Worm (Caenorhabditis elegans): ENCODE measurements around the gene tofu-6.
A peak's percentile ranks its signal among the peaks of the same experiment; 100 is the strongest.

Gene tofu-6

ce11 chrII:5388786-5389421 lies 32.1 kb upstream of the tofu-6 start, which contains the start of gene rsp-4:
Gene rsp-4 (minus strand): TSS chrII:5388836.
- no peak for TF ChIP-seq elt-1 (tag; optimal IDR thresholded peaks at IDR 0.05; ENCODE audit: borderline replicate concordance, insufficient read depth)
- TF ChIP-seq mab-5 (tag; optimal IDR thresholded peaks at IDR 0.05): no peak
- no peak for TF ChIP-seq bed-3 (GFP tag; optimal IDR thresholded peaks at IDR 0.05)
- no peak for TF ChIP-seq zip-8 (tag; optimal IDR thresholded peaks at IDR 0.05)
- TF ChIP-seq sptf-1 (tag; optimal IDR thresholded peaks at IDR 0.05): no peak
- no peak for TF ChIP-seq M03D4.4 (tag; optimal IDR thresholded peaks at IDR 0.05)
- no peak for TF ChIP-seq ceh-43 (GFP tag; optimal IDR thresholded peaks at IDR 0.05)
- no peak for TF ChIP-seq unc-120 (tag; optimal IDR thresholded peaks at IDR 0.05; ENCODE audit: poor library complexity, severe bottlenecking)

- TF ChIP-seq tbx-8 (GFP tag; optimal IDR thresholded peaks at IDR 0.05): no peak
- peak; percentile 74 for TF ChIP-seq nhr-237 (tag; optimal IDR thresholded peaks at IDR 0.05)
- no peak for TF ChIP-seq flh-1 (GFP tag; optimal IDR thresholded peaks at IDR 0.05)
- peak; percentile 50 for TF ChIP-seq unc-120 (tag; optimal IDR thresholded peaks at IDR 0.05; ENCODE audit: poor library complexity, severe bottlenecking)
- peak; percentile 82 for TF ChIP-seq pha-4 (tag; optimal IDR thresholded peaks at IDR 0.05)
- TF ChIP-seq M03D4.4 (tag; optimal IDR thresholded peaks at IDR 0.05): peak; percentile 46
- no peak for TF ChIP-seq sem-2 (GFP tag; optimal IDR thresholded peaks at IDR 0.05)
- TF ChIP-seq hlh-1 (tag; optimal IDR thresholded peaks at IDR 0.05): peak; percentile 25
- TF ChIP-seq mls-2 (tag; optimal IDR thresholded peaks at IDR 0.05): peak; percentile 61
- peak; percentile 75 for TF ChIP-seq lin-13 (tag; optimal IDR thresholded peaks at IDR 0.05)
- TF ChIP-seq bed-3 (GFP tag; optimal IDR thresholded peaks at IDR 0.05): no peak
- no peak for TF ChIP-seq ham-2 (GFP tag; optimal IDR thresholded peaks at IDR 0.05)
- peak; percentile 71 for TF ChIP-seq sptf-1 (tag; optimal IDR thresholded peaks at IDR 0.05)
- TF ChIP-seq ztf-11 (tag; optimal IDR thresholded peaks at IDR 0.05): no peak
- peak; percentile 92 for TF ChIP-seq mep-1 (tag; optimal IDR thresholded peaks at IDR 0.05)
- TF ChIP-seq unc-62 (GFP tag; optimal IDR thresholded peaks at IDR 0.05): peak; percentile 7
- TF ChIP-seq ceh-83 (GFP tag; optimal IDR thresholded peaks at IDR 0.05): peak; percentile 2
- no peak for TF ChIP-seq snpc-4 (tag; optimal IDR thresholded peaks at IDR 0.05)
- TF ChIP-seq zip-8 (tag; optimal IDR thresholded peaks at IDR 0.05): peak; percentile 19
- TF ChIP-seq elt-3 (tag; optimal IDR thresholded peaks at IDR 0.05): no peak
- TF ChIP-seq drap-1 (GFP tag; optimal IDR thresholded peaks at IDR 0.05): peak; percentile 25
- TF ChIP-seq lsy-2 (tag; optimal IDR thresholded peaks at IDR 0.05): peak; percentile 78
- peak; percentile 34 for TF ChIP-seq ces-1 (GFP tag; optimal IDR thresholded peaks at IDR 0.05)
These were observed 31.2 kb upstream of the tofu-6 start, which contains the start of gene ndx-6 for ce11 chrII:5389831-5390323. Gene ndx-6 (minus strand): TSS chrII:5389881.

ce11 chrII:5391447-5391846 lies 29.6 kb upstream of the tofu-6 start:
- TF ChIP-seq unc-62 (GFP tag; optimal IDR thresholded peaks at IDR 0.05) (no peak), mab-5 (tag; optimal IDR thresholded peaks at IDR 0.05) (no peak), hlh-1 (tag; optimal IDR thresholded peaks at IDR 0.05) (no peak), mep-1 (tag; optimal IDR thresholded peaks at IDR 0.05) (no peak), ham-2 (GFP tag; optimal IDR thresholded peaks at IDR 0.05) (no peak), pha-4 (tag; optimal IDR thresholded peaks at IDR 0.05) (no peak), bed-3 (GFP tag; optimal IDR thresholded peaks at IDR 0.05) (no peak), snpc-4 (tag; optimal IDR thresholded peaks at IDR 0.05) (no peak), sptf-1 (tag; optimal IDR thresholded peaks at IDR 0.05) (no peak), ceh-39 (tag; optimal IDR thresholded peaks at IDR 0.05) (no peak), lin-32 (GFP tag; optimal IDR thresholded peaks at IDR 0.05) (no peak), blmp-1 (tag; optimal IDR thresholded peaks at IDR 0.05) (no peak), ztf-11 (tag; optimal IDR thresholded peaks at IDR 0.05) (no peak), nhr-237 (tag; optimal IDR thresholded peaks at IDR 0.05) (no peak), drap-1 (GFP tag; optimal IDR thresholded peaks at IDR 0.05) (no peak), lsy-2 (tag; optimal IDR thresholded peaks at IDR 0.05) (no peak), nhr-28 (tag; optimal IDR thresholded peaks at IDR 0.05) (no peak), cnd-1 (tag; optimal IDR thresholded peaks at IDR 0.05) (no peak), M03D4.4 (tag; optimal IDR thresholded peaks at IDR 0.05) (no peak)

- TF ChIP-seq tbx-8 (GFP tag; optimal IDR thresholded peaks at IDR 0.05) (no peak), elt-3 (tag; optimal IDR thresholded peaks at IDR 0.05) (no peak), ceh-39 (tag; optimal IDR thresholded peaks at IDR 0.05) (no peak), ceh-83 (GFP tag; optimal IDR thresholded peaks at IDR 0.05) (no peak), ztf-11 (tag; optimal IDR thresholded peaks at IDR 0.05) (no peak), nhr-2 (tag; optimal IDR thresholded peaks at IDR 0.05) (no peak), flh-1 (GFP tag; optimal IDR thresholded peaks at IDR 0.05) (no peak), lsy-2 (tag; optimal IDR thresholded peaks at IDR 0.05) (no peak), cnd-1 (tag; optimal IDR thresholded peaks at IDR 0.05) (no peak), unc-120 (tag; optimal IDR thresholded peaks at IDR 0.05; ENCODE audit: poor library complexity, severe bottlenecking) (no peak), nhr-28 (tag; optimal IDR thresholded peaks at IDR 0.05) (no peak), ces-1 (GFP tag; optimal IDR thresholded peaks at IDR 0.05) (no peak), ham-2 (GFP tag; optimal IDR thresholded peaks at IDR 0.05) (no peak), nhr-237 (tag; optimal IDR thresholded peaks at IDR 0.05) (no peak), sem-2 (GFP tag; optimal IDR thresholded peaks at IDR 0.05) (no peak), sptf-1 (tag; optimal IDR thresholded peaks at IDR 0.05) (no peak), unc-39 (tag; optimal IDR thresholded peaks at IDR 0.05) (no peak), blmp-1 (tag; optimal IDR thresholded peaks at IDR 0.05) (no peak)
These were observed 28.0 kb upstream of the tofu-6 start, which contains the start of gene brap-2 for ce11 chrII:5393090-5393489. Gene brap-2 (minus strand): TSS chrII:5393190.
